Worm (Caenorhabditis elegans): Measurements from ENCODE around the gene sdz-21.

Gene sdz-21

DNA sequence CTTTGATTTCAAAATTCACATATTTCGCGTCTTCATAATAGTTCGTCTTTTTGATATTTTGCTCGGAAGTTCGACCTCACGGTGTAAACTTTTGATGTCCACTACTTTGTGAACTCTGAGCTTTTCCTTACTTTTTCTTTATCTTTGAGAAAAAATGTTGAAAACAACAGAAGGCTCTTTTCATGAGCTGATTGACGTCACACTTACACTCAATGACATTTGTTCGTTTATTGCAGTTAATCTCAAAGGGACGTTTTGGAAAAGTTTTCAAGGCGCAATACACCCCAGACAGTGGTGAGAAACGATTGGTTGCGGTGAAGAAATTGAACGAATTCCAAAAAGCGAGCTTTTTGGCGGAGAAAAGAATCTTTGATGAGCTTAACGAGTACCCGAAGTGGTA, 27.6 kb downstream of the sdz-21 start:
- no peak for TF ChIP-seq egl-27 (tag; optimal IDR thresholded peaks at IDR 0.05)
- no peak for TF ChIP-seq mdl-1 (tag; optimal IDR thresholded peaks at IDR 0.05)
- TF ChIP-seq ceh-28 (tag; optimal IDR thresholded peaks at IDR 0.05): no peak
- TF ChIP-seq nhr-12 (tag; optimal IDR thresholded peaks at IDR 0.05): no peak
- TF ChIP-seq nhr-76 (tag; optimal IDR thresholded peaks at IDR 0.05): no peak
- no peak for TF ChIP-seq mml-1 (tag; optimal IDR thresholded peaks at IDR 0.05)
- no peak for TF ChIP-seq lin-15B (tag; optimal IDR thresholded peaks at IDR 0.05)
- TF ChIP-seq pqm-1 (tag; optimal IDR thresholded peaks at IDR 0.05): no peak
- TF ChIP-seq nhr-28 (tag; optimal IDR thresholded peaks at IDR 0.05): no peak
- no peak for TF ChIP-seq R02D3.7 (tag; optimal IDR thresholded peaks at IDR 0.05)
- TF ChIP-seq unc-39 (tag; optimal IDR thresholded peaks at IDR 0.05): no peak
- no peak for TF ChIP-seq ztf-11 (tag; optimal IDR thresholded peaks at IDR 0.05)
- TF ChIP-seq nhr-237 (tag; optimal IDR thresholded peaks at IDR 0.05): no peak
- TF ChIP-seq jun-1 (tag; optimal IDR thresholded peaks at IDR 0.05): no peak
- TF ChIP-seq fos-1 (tag; optimal IDR thresholded peaks at IDR 0.05): no peak
- TF ChIP-seq elt-2 (tag; optimal IDR thresholded peaks at IDR 0.05): no peak
- no peak for TF ChIP-seq nhr-43 (tag; optimal IDR thresholded peaks at IDR 0.05; ENCODE audit: poor library complexity, severe bottlenecking)
- no peak for TF ChIP-seq lin-39 (tag; optimal IDR thresholded peaks at IDR 0.05)
- TF ChIP-seq skn-1 (tag; optimal IDR thresholded peaks at IDR 0.05): no peak
- no peak for TF ChIP-seq nhr-25 (tag; optimal IDR thresholded peaks at IDR 0.05)

DNA sequence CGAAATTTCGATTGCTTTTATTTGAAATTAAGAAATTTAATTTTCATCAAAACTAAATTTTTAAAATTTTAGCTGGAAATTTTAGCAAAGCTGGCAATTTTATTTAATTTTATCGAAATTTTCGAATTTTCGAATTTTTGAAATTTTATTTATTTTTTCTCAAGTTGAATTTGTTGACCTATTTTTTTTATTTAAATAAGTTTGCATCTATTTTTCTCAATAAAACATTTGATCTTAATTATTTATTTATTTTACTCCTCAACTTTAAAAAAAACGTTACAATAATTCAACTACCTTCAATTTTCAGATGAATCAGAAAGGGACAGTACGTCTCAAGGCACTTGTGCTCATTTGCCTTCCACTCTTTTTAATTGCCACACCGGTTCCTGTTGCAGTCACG, 32.0 kb downstream of the sdz-21 start, which contains the start of gene daf-4:
daf-4 (plus strand) TSS at position 301 of the 400 bp plus-strand sequence.
- TF ChIP-seq lin-39 (tag; optimal IDR thresholded peaks at IDR 0.05) (no peak), ceh-28 (tag; optimal IDR thresholded peaks at IDR 0.05) (no peak), ZK546.5 (tag; optimal IDR thresholded peaks at IDR 0.05) (no peak), lin-15B (tag; optimal IDR thresholded peaks at IDR 0.05) (no peak), nfya-1 (tag; optimal IDR thresholded peaks at IDR 0.05; ENCODE audit: insufficient read depth) (no peak), egl-27 (tag; optimal IDR thresholded peaks at IDR 0.05) (no peak), elt-1 (tag; optimal IDR thresholded peaks at IDR 0.05) (no peak), fkh-2 (tag; optimal IDR thresholded peaks at IDR 0.05) (no peak), egl-5 (tag; optimal IDR thresholded peaks at IDR 0.05) (no peak), tbx-2 (tag; optimal IDR thresholded peaks at IDR 0.05) (no peak), ztf-4 (tag; optimal IDR thresholded peaks at IDR 0.05) (no peak), ceh-82 (tag; optimal IDR thresholded peaks at IDR 0.05) (no peak), ceh-9 (tag; optimal IDR thresholded peaks at IDR 0.05) (no peak), unc-39 (tag; optimal IDR thresholded peaks at IDR 0.05) (no peak), elt-3 (tag; optimal IDR thresholded peaks at IDR 0.05) (no peak), hmg-11 (tag; optimal IDR thresholded peaks at IDR 0.05) (no peak), mml-1 (tag; optimal IDR thresholded peaks at IDR 0.05) (no peak)

DNA sequence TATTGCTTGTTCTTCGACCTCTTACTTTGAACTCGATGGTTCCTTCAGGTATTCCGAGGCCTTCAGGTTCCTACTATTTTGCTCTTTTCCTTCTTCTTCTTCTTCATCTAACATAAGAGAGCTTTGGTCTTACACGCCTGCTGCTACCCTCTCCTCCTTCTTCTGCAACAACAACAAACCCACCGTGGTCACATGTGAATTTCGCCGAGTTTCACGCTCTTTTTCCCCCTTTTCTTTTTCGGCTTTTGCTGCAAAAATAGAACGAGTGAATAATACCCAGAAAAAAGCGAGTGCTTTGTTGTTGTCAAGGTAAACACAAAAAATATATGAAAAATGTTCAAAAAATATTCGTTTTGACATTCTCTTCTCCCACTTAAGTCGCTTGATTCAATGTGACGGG, 33.4 kb downstream of the sdz-21 start:
- TF ChIP-seq nfya-1 (tag; optimal IDR thresholded peaks at IDR 0.05; ENCODE audit: insufficient read depth) (peak; percentile 21), fkh-10 (GFP tag; optimal IDR thresholded peaks at IDR 0.05) (peak; percentile 26), nhr-11 (tag; optimal IDR thresholded peaks at IDR 0.05) (no peak)

DNA sequence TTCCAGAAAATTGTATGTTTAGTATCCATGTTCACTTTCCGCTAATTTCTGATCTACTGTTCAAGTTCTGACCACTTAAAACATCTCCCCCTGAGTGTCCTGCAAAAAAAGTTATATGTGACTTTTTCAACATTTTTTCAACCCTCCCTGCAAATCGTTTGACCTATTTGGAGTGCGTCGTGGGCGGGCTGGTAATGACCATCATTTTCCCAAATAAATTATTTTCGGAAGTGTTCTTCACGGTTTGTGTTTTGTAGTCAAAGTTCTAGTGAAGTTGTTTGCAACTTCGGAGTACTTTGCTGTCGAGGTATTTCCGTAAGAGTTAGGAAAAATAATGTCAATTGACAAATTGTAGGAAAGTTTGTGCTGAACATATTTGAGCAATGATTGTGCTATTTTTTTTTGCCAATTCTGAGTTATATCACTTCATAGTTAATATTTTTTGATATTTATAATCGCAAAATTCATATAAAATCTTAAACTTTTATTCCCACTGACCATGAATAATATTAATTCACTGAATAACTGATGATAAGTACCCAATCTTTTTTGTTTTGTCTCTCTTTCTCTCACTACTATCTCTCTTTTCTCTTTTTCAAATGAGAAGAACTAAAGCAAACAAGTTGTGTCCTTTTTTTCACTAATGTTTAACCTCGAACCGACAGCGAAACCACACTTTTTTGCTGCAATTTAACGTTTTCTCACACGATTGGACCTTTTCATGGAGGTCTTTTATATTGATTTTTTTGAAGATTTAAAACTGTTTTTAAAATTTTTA, 34.4 kb downstream of the sdz-21 start:
- TF ChIP-seq ceh-28 (tag; optimal IDR thresholded peaks at IDR 0.05) (no peak), pha-4 (tag; optimal IDR thresholded peaks at IDR 0.05) (peak; percentile 53)

DNA sequence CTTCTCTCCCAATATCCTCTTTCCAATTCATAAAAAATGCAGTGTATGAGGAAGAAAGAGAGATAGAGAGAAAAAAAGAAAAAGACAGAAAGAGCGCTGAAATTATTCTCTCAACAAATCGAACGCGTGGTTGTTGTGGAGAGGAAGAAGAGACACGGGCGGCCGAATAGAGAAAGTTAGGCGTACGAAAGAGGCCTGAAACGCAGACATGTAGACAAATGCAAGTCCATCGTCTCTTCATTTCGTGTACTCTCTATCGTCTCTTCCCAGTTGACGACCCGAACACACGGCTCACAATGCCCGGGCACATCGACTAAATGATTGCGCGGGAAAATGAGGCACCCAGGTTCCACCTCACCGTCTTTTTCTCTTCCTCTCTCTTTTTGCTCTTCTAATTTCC, 35.6 kb downstream of the sdz-21 start:
- peak; percentile 8 for TF ChIP-seq pqm-1 (tag; optimal IDR thresholded peaks at IDR 0.05)
- peak; percentile 85 for TF ChIP-seq pha-4 (tag; optimal IDR thresholded peaks at IDR 0.05)
- TF ChIP-seq nhr-25 (tag; optimal IDR thresholded peaks at IDR 0.05): peak; percentile 53
- no peak for TF ChIP-seq fkh-10 (GFP tag; optimal IDR thresholded peaks at IDR 0.05)
- peak; percentile 49 for TF ChIP-seq lin-39 (tag; optimal IDR thresholded peaks at IDR 0.05)
- TF ChIP-seq mml-1 (tag; optimal IDR thresholded peaks at IDR 0.05): no peak
- peak; percentile 63 for TF ChIP-seq mdl-1 (tag; optimal IDR thresholded peaks at IDR 0.05)
- TF ChIP-seq egl-5 (tag; optimal IDR thresholded peaks at IDR 0.05): peak; percentile 62
- TF ChIP-seq eor-1 (tag; optimal IDR thresholded peaks at IDR 0.05): no peak
- peak; percentile 61 for TF ChIP-seq lsy-12 (tag; optimal IDR thresholded peaks at IDR 0.05)
- peak; percentile 82 for TF ChIP-seq elt-2 (tag; optimal IDR thresholded peaks at IDR 0.05)
- TF ChIP-seq R02D3.7 (tag; optimal IDR thresholded peaks at IDR 0.05): peak; percentile 23
- peak; percentile 15 for TF ChIP-seq nhr-23 (tag; optimal IDR thresholded peaks at IDR 0.05)
- no peak for TF ChIP-seq ceh-16 (tag; optimal IDR thresholded peaks at IDR 0.05)
- TF ChIP-seq hmg-11 (tag; optimal IDR thresholded peaks at IDR 0.05): peak; percentile 86
- TF ChIP-seq sea-2 (GFP tag; optimal IDR thresholded peaks at IDR 0.05): no peak
- TF ChIP-seq nhr-77 (tag; optimal IDR thresholded peaks at IDR 0.05): no peak
- peak; percentile 57 for TF ChIP-seq tbx-2 (tag; optimal IDR thresholded peaks at IDR 0.05)
- TF ChIP-seq fkh-2 (tag; optimal IDR thresholded peaks at IDR 0.05): no peak
- no peak for TF ChIP-seq nhr-43 (tag; optimal IDR thresholded peaks at IDR 0.05; ENCODE audit: poor library complexity, severe bottlenecking)
- TF ChIP-seq snpc-4 (tag; optimal IDR thresholded peaks at IDR 0.05): peak; percentile 54
- peak; percentile 65 for TF ChIP-seq lin-15B (tag; optimal IDR thresholded peaks at IDR 0.05)
- peak; percentile 8 for TF ChIP-seq nhr-11 (tag; optimal IDR thresholded peaks at IDR 0.05)
- TF ChIP-seq jun-1 (tag; optimal IDR thresholded peaks at IDR 0.05): peak; percentile 48
- no peak for TF ChIP-seq ceh-9 (tag; optimal IDR thresholded peaks at IDR 0.05)
- TF ChIP-seq ceh-28 (tag; optimal IDR thresholded peaks at IDR 0.05): peak; percentile 34
- TF ChIP-seq nfya-1 (tag; optimal IDR thresholded peaks at IDR 0.05; ENCODE audit: insufficient read depth): peak; percentile 87
- TF ChIP-seq nhr-237 (tag; optimal IDR thresholded peaks at IDR 0.05): no peak
